Worm (Caenorhabditis elegans) whole organism, mixed stage, embryonic: Measurements from ENCODE around the gene cest-6.

Experiments used
- ces-1 ChIP-seq: fragments of 150-350 bp; optimal IDR thresholded peaks from 2 replicates; lab custom pipeline; 2014; ENCODE audit warnings: missing biosample characterization, missing genetic modification reagents, missing genetic modification characterization
- nhr-76 ChIP-seq: sonication (generic microtip); optimal IDR thresholded peaks from 2 replicates; lab custom pipeline; 2017; ENCODE audit warnings: missing biosample characterization, missing genetic modification characterization

DNA sequence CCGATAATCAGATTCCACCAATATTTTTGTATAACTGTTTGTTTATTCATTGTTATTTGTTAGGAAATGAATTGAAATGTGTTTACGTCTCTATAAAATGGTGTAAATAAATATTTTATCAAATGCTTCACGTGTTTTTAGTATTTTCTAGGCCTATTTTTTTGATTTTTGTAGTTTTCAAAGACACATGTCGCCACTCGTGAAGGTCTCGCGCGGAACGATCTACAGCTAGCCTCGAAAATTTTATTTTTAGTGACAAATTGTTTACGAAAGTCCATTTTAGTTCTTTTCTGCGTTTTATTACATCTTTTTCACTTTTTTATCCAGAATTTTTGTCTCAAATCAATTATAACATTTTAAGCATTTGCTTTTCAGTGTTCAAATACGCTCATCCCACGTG, 24.7 kb downstream of the cest-6 start, which contains the start of gene T22D1.5:
- TF ChIP-seq nhr-76 (tag; lab: Kevin White, UChicago), result no peak
- TF ChIP-seq ces-1, result no peak
